Fruit fly (Drosophila melanogaster) whole organism: ENCODE results near the gene Fip1.

ENCODE experiments used
- CG8478 ChIP-seq: fragments of >200 bp; optimal IDR thresholded peaks from 2 replicates; lab custom pipeline; 2018; ENCODE audit warnings: inconsistent platforms
- Dll ChIP-seq: fragments of >200 bp; optimal IDR thresholded peaks from 2 replicates; lab custom pipeline; 2017
- EcR ChIP-seq, 2 experiments: fragments of >200 bp; optimal IDR thresholded peaks; 2 replicates each; lab custom pipeline; 2017; ENCODE audit warnings: missing biosample characterization in 2 of 2, missing genetic modification characterization in 2 of 2, missing genetic modification reagents in 2 of 2
- pan ChIP-seq: fragments of >200 bp; optimal IDR thresholded peaks from 2 replicates; lab custom pipeline; 2017
- psq ChIP-seq: fragments of >200 bp; optimal IDR thresholded peaks from 2 replicates; lab custom pipeline; 2017
- usp ChIP-seq: fragments of >200 bp; optimal IDR thresholded peaks from 2 replicates; lab custom pipeline; 2017; ENCODE audit warnings: missing biosample characterization, missing genetic modification characterization, mixed read lengths

The Fip1 gene

dm6 chr3R:4506265-4506664 is 21.5 kb downstream of the Fip1 start, which contains the start of gene CG34425:
CG34425 (minus strand) TSS chr3R:4506365.
- TF ChIP-seq Dll (lab: Kevin White, UChicago), result no peak

- no peak for TF ChIP-seq Dll (lab: Kevin White, UChicago)
- TF ChIP-seq EcR (GFP tag; optimal IDR thresholded peaks at IDR 0.05; lab: Kevin White, UChicago), result no peak
- TF ChIP-seq psq, result no peak
Measured at dm6 chr3R:4524144-4524784, 39.5 kb downstream of the Fip1 start.

- TF ChIP-seq psq (no peak), CG8478 (lab: Kevin White, UChicago) (no peak), Dll (lab: Kevin White, UChicago) (no peak), usp (no peak), EcR (GFP tag; optimal IDR thresholded peaks at IDR 0.05; lab: Kevin White, UChicago) (no peak), pan (lab: Kevin White, UChicago) (no peak)
Measured at dm6 chr3R:4530972-4531371, 46.2 kb downstream of the Fip1 start.
